Worm (Caenorhabditis elegans): ENCODE data around the gene pals-38.

pals-38 gene

DNA sequence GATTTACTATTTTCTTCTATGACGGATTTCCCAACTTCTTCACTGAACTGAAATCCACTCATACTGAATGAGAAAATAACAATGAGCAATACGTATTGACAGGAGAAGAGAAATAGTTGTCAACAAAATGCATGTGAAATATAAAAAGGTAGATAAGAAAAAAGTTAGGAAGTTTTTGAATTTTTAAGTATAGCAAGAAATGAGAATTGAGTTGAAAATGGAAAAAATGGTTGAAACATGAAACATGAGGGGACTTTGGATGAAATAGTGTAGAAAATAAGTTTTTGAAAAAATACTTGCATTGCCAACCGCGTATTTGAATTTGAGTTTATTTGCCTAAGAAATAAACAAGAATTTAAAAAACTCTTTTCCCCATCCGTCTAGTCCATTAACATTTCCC, at the start of gene pals-38, which contains the start of gene C54D10.9:
Gene pals-38 (minus strand): TSS at position 101 of the 400 bp plus-strand sequence.
Gene C54D10.9 (plus strand): TSS at position 259 of the 400 bp plus-strand sequence.
- TF ChIP-seq odd-2 (tag; optimal IDR thresholded peaks at IDR 0.05): no peak
- TF ChIP-seq ets-4 (tag; optimal IDR thresholded peaks at IDR 0.05): no peak

DNA sequence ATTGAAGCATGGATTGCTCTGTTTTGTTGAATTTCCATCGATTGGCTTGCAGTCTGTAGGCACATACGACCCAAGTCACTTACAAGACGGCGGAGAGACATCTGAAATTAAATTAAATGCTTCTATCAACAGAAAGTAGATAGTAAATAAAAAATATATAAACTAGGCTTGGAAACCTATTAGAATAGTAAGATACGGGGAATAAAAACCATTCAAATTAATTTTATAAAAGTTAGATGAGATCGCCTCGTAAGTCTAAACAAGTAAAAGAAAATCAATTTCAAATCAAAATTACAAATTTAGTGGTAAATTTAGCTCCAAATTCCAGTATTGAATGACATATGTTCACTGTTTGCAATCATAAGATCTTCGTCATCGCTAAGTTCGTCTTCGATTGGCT, 47.7 kb upstream of the pals-38 start, which contains the start of gene mrps-11:
Gene mrps-11 (minus strand): TSS at position 101 of the 400 bp plus-strand sequence.
- no peak for TF ChIP-seq ceh-30 (tag; optimal IDR thresholded peaks at IDR 0.05)
- TF ChIP-seq pax-1 (tag; optimal IDR thresholded peaks at IDR 0.05): no peak

DNA sequence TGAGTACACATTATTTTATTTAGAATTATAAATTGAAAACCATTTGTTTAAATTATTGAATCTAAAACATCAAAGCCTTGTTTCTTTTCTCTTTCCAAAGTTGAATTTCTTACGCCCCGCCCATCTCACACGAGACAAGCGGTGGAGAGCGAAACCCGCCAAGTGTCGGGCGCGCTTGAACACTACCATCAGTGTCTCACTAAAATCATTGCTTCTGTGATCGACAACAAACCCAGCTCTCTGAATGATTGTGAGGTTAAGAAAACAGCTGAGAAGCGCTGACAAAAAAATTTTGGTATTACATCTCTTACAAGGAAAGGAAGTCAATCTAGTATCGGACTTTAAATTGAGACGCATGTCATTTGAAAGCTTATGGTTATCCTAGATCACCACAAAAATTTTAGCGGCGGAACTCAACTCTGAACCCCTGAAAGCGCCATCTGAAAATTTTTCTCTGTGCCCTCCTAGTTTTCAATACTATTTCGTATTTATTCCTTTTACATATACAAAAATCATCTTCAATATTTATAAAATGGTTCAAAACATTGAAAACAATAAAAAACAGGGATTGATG, 44.4 kb upstream of the pals-38 start:
- TF ChIP-seq unc-3 (GFP tag; conservative IDR thresholded peaks at IDR 0.05) (no peak), unc-3 (tag; optimal IDR thresholded peaks at IDR 0.05) (no peak), fkh-10 (GFP tag; optimal IDR thresholded peaks at IDR 0.05) (no peak), pag-3 (tag; optimal IDR thresholded peaks at IDR 0.05; ENCODE audit: borderline replicate concordance) (no peak), lin-11 (tag; optimal IDR thresholded peaks at IDR 0.05) (no peak), unc-86 (tag; optimal IDR thresholded peaks at IDR 0.05) (no peak)

DNA sequence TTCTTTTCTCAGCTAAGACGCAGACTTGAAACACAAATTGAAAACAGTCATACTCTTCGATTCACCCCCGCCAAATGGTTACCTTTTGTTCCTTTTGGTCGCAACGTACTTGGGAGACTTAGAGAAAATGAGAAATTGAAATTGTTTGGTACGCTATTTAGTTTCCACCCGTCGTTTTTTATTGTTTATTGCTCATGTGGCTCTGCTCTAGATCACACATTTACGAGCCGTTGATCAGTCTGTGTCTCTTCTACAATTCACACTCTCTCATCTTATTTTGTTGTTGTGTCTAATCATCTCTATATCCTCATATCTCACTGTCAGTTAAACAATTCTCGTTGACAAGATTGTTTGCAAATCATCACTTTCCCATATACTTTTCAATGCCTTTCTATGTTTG, 41.2 kb upstream of the pals-38 start:
- no peak for TF ChIP-seq ref-2 (tag; optimal IDR thresholded peaks at IDR 0.05)
- no peak for TF ChIP-seq unc-42 (tag; optimal IDR thresholded peaks at IDR 0.05)
- TF ChIP-seq Y22D7AL.16 (tag; optimal IDR thresholded peaks at IDR 0.05): no peak
- no peak for TF ChIP-seq F13H6.1 (tag; optimal IDR thresholded peaks at IDR 0.05)
- no peak for TF ChIP-seq ceh-48 (tag; optimal IDR thresholded peaks at IDR 0.05)
- no peak for TF ChIP-seq ceh-18 (tag; optimal IDR thresholded peaks at IDR 0.05)
- no peak for TF ChIP-seq ahr-1 (tag; optimal IDR thresholded peaks at IDR 0.05)
- no peak for TF ChIP-seq odd-2 (tag; optimal IDR thresholded peaks at IDR 0.05)
- TF ChIP-seq lin-11 (tag; optimal IDR thresholded peaks at IDR 0.05): no peak
- no peak for TF ChIP-seq pax-1 (tag; optimal IDR thresholded peaks at IDR 0.05)
- no peak for TF ChIP-seq ceh-34 (tag; optimal IDR thresholded peaks at IDR 0.05)
- TF ChIP-seq pat-9 (tag; optimal IDR thresholded peaks at IDR 0.05): no peak
- no peak for TF ChIP-seq pqm-1 (tag; optimal IDR thresholded peaks at IDR 0.05)
- no peak for TF ChIP-seq pha-4 (tag; optimal IDR thresholded peaks at IDR 0.05)
- TF ChIP-seq ceh-31 (tag; optimal IDR thresholded peaks at IDR 0.05): no peak
- no peak for TF ChIP-seq nhr-232 (tag; optimal IDR thresholded peaks at IDR 0.05)
- TF ChIP-seq lim-6 (tag; optimal IDR thresholded peaks at IDR 0.05): no peak
- TF ChIP-seq rnt-1 (tag; optimal IDR thresholded peaks at IDR 0.05): no peak

DNA sequence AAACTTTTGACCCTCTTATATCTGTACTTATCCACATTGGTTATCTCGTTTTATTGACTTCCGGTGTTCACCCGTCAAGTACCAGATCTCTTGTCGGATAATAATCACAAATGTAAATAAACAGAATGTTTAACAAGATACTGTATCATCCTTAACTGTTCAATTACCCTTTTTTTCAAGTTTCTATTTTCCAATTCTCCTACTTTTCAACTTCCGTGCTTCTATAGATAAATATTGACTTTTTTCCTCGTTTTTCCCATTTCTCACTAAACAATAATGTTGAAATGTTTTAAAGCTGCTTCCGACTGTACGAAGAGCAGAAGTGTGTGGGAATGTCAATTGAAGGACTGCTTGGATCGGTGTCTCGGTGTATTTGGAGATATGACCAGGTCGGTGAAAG, 40.1 kb upstream of the pals-38 start, which contains the start of gene inx-11:
Gene inx-11 (plus strand): TSS at position 301 of the 400 bp plus-strand sequence.
- TF ChIP-seq che-1 (tag; optimal IDR thresholded peaks at IDR 0.05) (no peak), rnt-1 (tag; optimal IDR thresholded peaks at IDR 0.05) (no peak), unc-55 (GFP tag; optimal IDR thresholded peaks at IDR 0.05) (no peak), eyg-1 (tag; optimal IDR thresholded peaks at IDR 0.05) (no peak), ahr-1 (tag; optimal IDR thresholded peaks at IDR 0.05) (no peak), ceh-14 (tag; optimal IDR thresholded peaks at IDR 0.05) (no peak), ceh-22 (tag; optimal IDR thresholded peaks at IDR 0.05) (no peak), hlh-30 (tag; optimal IDR thresholded peaks at IDR 0.05; ENCODE audit: insufficient read depth) (no peak), F13H6.1 (tag; optimal IDR thresholded peaks at IDR 0.05) (no peak), C08G9.2 (tag; optimal IDR thresholded peaks at IDR 0.05) (no peak), hlh-6 (tag; optimal IDR thresholded peaks at IDR 0.05) (no peak), ceh-45 (GFP tag; IDR thresholded peaks at IDR 0.05) (no peak), nhr-11 (tag; optimal IDR thresholded peaks at IDR 0.05) (no peak), mec-3 (tag; optimal IDR thresholded peaks at IDR 0.05; ENCODE audit: borderline replicate concordance) (no peak)
